Worm (Caenorhabditis elegans) whole organism, L4/young adult: ENCODE measurements around the gene F56C9.10.

Source experiments
- dao-5 ChIP-seq: sonication (generic microtip); optimal IDR thresholded peaks from 2 replicates; lab custom pipeline; 2016; ENCODE audit warnings: missing genotype, missing genetic modification characterization, moderate library complexity, missing compliant biosample characterization
- him-1 ChIP-seq: sonication (generic microtip); optimal IDR thresholded peaks from 2 replicates; lab custom pipeline; 2016; ENCODE audit warnings: missing genotype, missing genetic modification reagents, missing genetic modification characterization, missing compliant biosample characterization

DNA sequence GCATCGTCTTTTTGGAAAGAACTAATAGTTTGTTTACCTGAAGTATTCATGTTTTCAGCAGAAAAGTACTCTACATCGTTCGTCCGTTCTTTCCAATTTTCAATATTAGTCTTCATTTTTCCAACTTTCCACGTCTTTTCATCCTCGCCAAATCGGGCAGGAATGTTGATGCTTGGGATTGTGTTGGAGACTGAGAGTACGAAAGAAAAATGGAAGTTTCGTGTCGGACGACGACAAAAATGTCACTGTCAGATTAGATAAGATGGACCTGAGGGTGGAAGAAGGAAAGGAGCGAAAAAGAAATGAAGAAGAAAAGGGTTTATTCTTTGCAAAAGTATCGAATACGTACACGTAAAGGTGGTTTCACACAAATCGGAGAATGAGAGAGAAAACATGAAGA lies 37.1 kb downstream of the F56C9.10 start:
- TF ChIP-seq him-1: no peak
- TF ChIP-seq dao-5 (tag; lab: Kevin White, UChicago): no peak
